Worm (Caenorhabditis elegans): Measurements from ENCODE around the gene unc-85.

unc-85 gene

DNA sequence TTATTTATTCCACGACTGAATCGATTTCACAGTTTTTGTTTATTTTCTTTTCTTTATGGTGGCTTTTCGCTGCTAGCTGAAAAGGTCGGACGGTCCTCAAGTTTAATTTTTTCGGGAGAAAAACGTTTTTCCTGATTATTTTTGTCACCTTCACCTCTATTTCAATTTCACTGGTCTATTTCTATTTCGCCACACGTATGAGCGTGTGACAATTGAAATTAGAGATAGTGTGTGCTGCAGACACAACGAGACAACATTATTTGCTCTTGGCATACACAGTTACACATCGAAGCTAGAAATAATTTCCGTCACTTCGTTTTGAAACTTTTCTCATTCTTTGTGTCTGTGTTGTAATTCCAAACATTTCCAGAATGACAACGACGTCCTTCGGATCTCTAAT, 13.8 kb downstream of the unc-85 start, which contains the start of gene F41C3.8 (continued):
- TF ChIP-seq nhr-77 (tag; optimal IDR thresholded peaks at IDR 0.05) (no peak), attf-4 (tag; optimal IDR thresholded peaks at IDR 0.05) (no peak), T20F7.1 (GFP tag; optimal IDR thresholded peaks at IDR 0.05) (no peak), unc-39 (tag; optimal IDR thresholded peaks at IDR 0.05) (no peak), D1046.2 (GFP tag; IDR thresholded peaks at IDR 0.05) (no peak), nhr-111 (GFP tag; optimal IDR thresholded peaks at IDR 0.05) (no peak), ceh-44 (GFP tag; IDR thresholded peaks at IDR 0.05) (no peak), Y5F2A.4 (GFP tag; optimal IDR thresholded peaks at IDR 0.05) (no peak), Y105C5A.15 (GFP tag; IDR thresholded peaks at IDR 0.05) (no peak), set-16 (GFP tag; IDR thresholded peaks at IDR 0.05) (no peak), dmd-9 (GFP tag; IDR thresholded peaks at IDR 0.05) (no peak), dmd-8 (GFP tag; IDR thresholded peaks at IDR 0.05) (no peak), egl-43 (GFP tag; IDR thresholded peaks at IDR 0.05) (no peak), lir-3 (tag; optimal IDR thresholded peaks at IDR 0.05) (no peak), ZK337.2 (GFP tag; IDR thresholded peaks at IDR 0.05) (no peak), ceh-62 (tag; optimal IDR thresholded peaks at IDR 0.05) (no peak), lsy-2 (tag; optimal IDR thresholded peaks at IDR 0.05) (no peak), ama-1 (optimal IDR thresholded peaks at IDR 0.05) (no peak), aly-2 (tag; optimal IDR thresholded peaks at IDR 0.05) (no peak), lin-38 (GFP tag; IDR thresholded peaks at IDR 0.05) (no peak), daf-16 (GFP tag; optimal IDR thresholded peaks at IDR 0.05) (no peak), daf-16 (tag; optimal IDR thresholded peaks at IDR 0.05) (peak; percentile 27), mxl-2 (GFP tag; conservative IDR thresholded peaks at IDR 0.05) (no peak), nhr-28 (tag; optimal IDR thresholded peaks at IDR 0.05) (peak; percentile 80), dve-1 (tag; optimal IDR thresholded peaks at IDR 0.05; ENCODE audit: insufficient read depth) (peak; percentile 13), dpl-1 (GFP tag; optimal IDR thresholded peaks at IDR 0.05) (no peak), ces-1 (GFP tag; optimal IDR thresholded peaks at IDR 0.05) (no peak), cey-2 (tag; optimal IDR thresholded peaks at IDR 0.05; ENCODE audit: borderline replicate concordance, insufficient read depth) (no peak), gei-8 (GFP tag; optimal IDR thresholded peaks at IDR 0.05) (no peak), hmg-1.1 (GFP tag; IDR thresholded peaks at IDR 0.05) (no peak), ztf-7 (tag; optimal IDR thresholded peaks at IDR 0.05) (no peak), nhr-237 (tag; optimal IDR thresholded peaks at IDR 0.05) (no peak), ctbp-1 (GFP tag; IDR thresholded peaks at IDR 0.05) (no peak), jun-1 (tag; optimal IDR thresholded peaks at IDR 0.05) (no peak)

DNA sequence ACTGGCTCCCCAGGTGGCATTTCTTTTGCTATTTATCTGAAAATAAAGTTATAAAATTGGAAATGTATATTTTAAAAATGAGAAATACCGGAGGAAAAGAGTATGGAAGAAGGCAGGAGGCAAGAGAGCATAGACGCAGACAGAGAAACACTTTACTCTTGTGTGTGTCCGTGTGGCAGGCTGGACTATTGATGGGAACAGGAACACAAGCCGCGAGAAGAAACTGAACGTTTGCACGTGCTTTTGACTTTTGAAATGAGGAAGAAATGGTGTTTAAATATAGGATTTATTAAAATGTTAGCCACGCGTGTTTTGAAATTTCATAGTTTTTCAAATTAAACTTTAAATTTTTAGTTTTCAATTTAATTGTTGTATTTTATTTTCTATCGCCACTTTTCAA, 24.3 kb downstream of the unc-85 start, which contains the start of gene F10G7.10:
F10G7.10 (minus strand) TSS at position 145 of the 400 bp plus-strand sequence.
- TF ChIP-seq zip-11 (GFP tag; IDR thresholded peaks at IDR 0.05) (no peak), lin-1 (GFP tag; IDR thresholded peaks at IDR 0.05) (no peak), hif-1 (tag; optimal IDR thresholded peaks at IDR 0.05) (peak in 1 of 2 experiments; percentile 50), dve-1 (tag; optimal IDR thresholded peaks at IDR 0.05; ENCODE audit: insufficient read depth) (peak; percentile 36), unc-62 (GFP tag; optimal IDR thresholded peaks at IDR 0.05 in 1 of 2) (peak in 1 of 2 experiments; percentile 59), unc-62 (tag; optimal IDR thresholded peaks at IDR 0.05) (no peak), hlh-11 (tag; optimal IDR thresholded peaks at IDR 0.05) (peak; percentile 42), mdl-1 (tag; optimal IDR thresholded peaks at IDR 0.05) (peak; percentile 30 to 84), mdt-29 (GFP tag; IDR thresholded peaks at IDR 0.05) (no peak), aly-2 (tag; optimal IDR thresholded peaks at IDR 0.05) (no peak), tag-97 (GFP tag; IDR thresholded peaks at IDR 0.05) (no peak), nhr-6 (tag; optimal IDR thresholded peaks at IDR 0.05) (peak; percentile 3), nhr-77 (tag; optimal IDR thresholded peaks at IDR 0.05) (no peak), mep-1 (tag; optimal IDR thresholded peaks at IDR 0.05) (peak; percentile 0), mxl-3 (GFP tag; optimal IDR thresholded peaks at IDR 0.05) (peak; percentile 69), hlh-30 (tag; optimal IDR thresholded peaks at IDR 0.05; ENCODE audit: insufficient read depth) (peak; percentile 83), sdz-12 (GFP tag; optimal IDR thresholded peaks at IDR 0.05) (no peak), lir-3 (tag; optimal IDR thresholded peaks at IDR 0.05) (no peak), daf-16 (GFP tag; optimal IDR thresholded peaks at IDR 0.05) (no peak), daf-16 (tag; optimal IDR thresholded peaks at IDR 0.05) (peak; percentile 29), hmg-1.1 (GFP tag; IDR thresholded peaks at IDR 0.05) (0 out of 2 replicates have a peak, but pooled peaks have one; percentile 39), mes-2 (tag; optimal IDR thresholded peaks at IDR 0.05; ENCODE audit: poor library complexity, severe bottlenecking) (peak; percentile 31), lsy-2 (tag; optimal IDR thresholded peaks at IDR 0.05) (peak in 1 of 2 experiments; percentile 28), madf-9 (GFP tag; conservative IDR thresholded peaks at IDR 0.05) (no peak)

Data from whole organism, L4 larva.